Fruit fly (Drosophila melanogaster) whole organism, embryonic: ENCODE data around the gene Dhc62B.

Experiments
- C15 ChIP-seq: fragments of 200-800 bp; sonication (Bioruptor generic); IDR thresholded peaks from 3 replicates; pipeline ENCODE4 v1.3.6; 2022; ENCODE audit warnings: missing biosample characterization, missing genetic modification characterization
- CG11085 ChIP-seq: fragments of 200-800 bp; sonication (Bioruptor generic); IDR thresholded peaks from 2 replicates; pipeline ENCODE4 v1.3.6; 2022; ENCODE audit warnings: missing biosample characterization, missing genetic modification characterization
- CG11247 ChIP-seq: fragments of 200-800 bp; sonication (Bioruptor generic); IDR thresholded peaks from 2 replicates; pipeline ENCODE4 v1.3.6; 2022; ENCODE audit warnings: missing biosample characterization, missing genetic modification characterization
- CG11696 ChIP-seq: fragments of 200-800 bp; sonication (Bioruptor generic); IDR thresholded peaks from 2 replicates; pipeline ENCODE4 v1.3.6; 2022; ENCODE audit warnings: missing biosample characterization, missing genetic modification characterization
- CG12236 ChIP-seq: fragments of 200-800 bp; sonication (Bioruptor generic); optimal IDR thresholded peaks from 2 replicates; lab custom pipeline; 2016; ENCODE audit warnings: missing biosample characterization, missing genetic modification characterization
- CG12769 ChIP-seq: fragments of 200-800 bp; sonication (Bioruptor generic); optimal IDR thresholded peaks from 2 replicates; lab custom pipeline; 2019; ENCODE audit warnings: missing biosample characterization, mild to moderate bottlenecking, missing genetic modification characterization, moderate library complexity
- CG17568 ChIP-seq: fragments of 200-800 bp; sonication (Bioruptor generic); optimal IDR thresholded peaks from 2 replicates; lab custom pipeline; 2018; ENCODE audit warnings: missing biosample characterization, mild to moderate bottlenecking, missing genetic modification characterization, moderate library complexity
- CG17612 ChIP-seq: fragments of 200-800 bp; sonication (Bioruptor generic); IDR thresholded peaks from 2 replicates; pipeline ENCODE4 v1.3.6; 2022; ENCODE audit warnings: missing biosample characterization, missing genetic modification characterization
- CG18011 ChIP-seq: fragments of 200-800 bp; sonication (Bioruptor generic); optimal IDR thresholded peaks from 2 replicates; lab custom pipeline; 2017; ENCODE audit warnings: missing biosample characterization, missing genetic modification characterization, mild to moderate bottlenecking, moderate library complexity, missing genotype
- CG2120 ChIP-seq: fragments of 200-800 bp; sonication (Bioruptor generic); optimal IDR thresholded peaks from 3 replicates; lab custom pipeline; 2016; ENCODE audit warnings: missing biosample characterization, missing genetic modification characterization
- CG2875 ChIP-seq: fragments of 200-800 bp; sonication (Bioruptor generic); optimal IDR thresholded peaks from 2 replicates; lab custom pipeline; 2017; ENCODE audit warnings: missing biosample characterization, mild to moderate bottlenecking, missing genetic modification characterization, missing genetic modification reagents
- CG30431 ChIP-seq: fragments of 200-800 bp; sonication (Bioruptor generic); optimal IDR thresholded peaks from 2 replicates; lab custom pipeline; 2017; ENCODE audit warnings: missing biosample characterization, missing genetic modification characterization
- CG33213 ChIP-seq: fragments of 200-800 bp; sonication (Bioruptor generic); optimal IDR thresholded peaks from 3 replicates; lab custom pipeline; 2016; ENCODE audit warnings: missing biosample characterization, missing genetic modification characterization
- CG4854 ChIP-seq: fragments of 200-800 bp; sonication (Bioruptor generic); optimal IDR thresholded peaks from 2 replicates; lab custom pipeline; 2016; ENCODE audit warnings: missing biosample characterization, missing genetic modification characterization, inconsistent platforms
- CG6254 ChIP-seq: fragments of 200-800 bp; sonication (Bioruptor generic); optimal IDR thresholded peaks from 3 replicates; lab custom pipeline; 2017; ENCODE audit warnings: mild to moderate bottlenecking, missing biosample characterization, missing genetic modification reagents, missing genetic modification characterization
- CG6689 ChIP-seq: fragments of 200-800 bp; sonication (Bioruptor generic); IDR thresholded peaks from 2 replicates; pipeline ENCODE4 v1.3.6; 2022; ENCODE audit warnings: missing biosample characterization, missing genetic modification characterization
- CG7786 ChIP-seq: fragments of 200-800 bp; sonication (Bioruptor generic); optimal IDR thresholded peaks from 2 replicates; lab custom pipeline; 2016; ENCODE audit warnings: missing biosample characterization, missing genetic modification characterization
- CG9437 ChIP-seq: fragments of 200-800 bp; sonication (Bioruptor generic); optimal IDR thresholded peaks from 2 replicates; lab custom pipeline; 2018; ENCODE audit warnings: missing biosample characterization, mild to moderate bottlenecking, missing genetic modification characterization
- CHES-1-like ChIP-seq: fragments of 200-800 bp; sonication (Bioruptor generic); optimal IDR thresholded peaks from 2 replicates; lab custom pipeline; 2016; ENCODE audit warnings: missing biosample characterization, missing genetic modification characterization
- Dip3 ChIP-seq: fragments of 200-800 bp; sonication (Bioruptor generic); optimal IDR thresholded peaks from 3 replicates; lab custom pipeline; 2016; ENCODE audit warnings: missing biosample characterization, missing genetic modification characterization
- E2f1 ChIP-seq: fragments of 200-800 bp; sonication (Bioruptor generic); IDR thresholded peaks from 2 replicates; pipeline ENCODE4 v1.3.6; 2022; ENCODE audit warnings: missing biosample characterization, missing genetic modification characterization
- H15 ChIP-seq: fragments of 200-800 bp; sonication (Bioruptor generic); IDR thresholded peaks from 3 replicates; pipeline ENCODE4 v1.3.6; 2022; ENCODE audit warnings: missing biosample characterization, missing genetic modification characterization
- HLH54F ChIP-seq: fragments of 200-800 bp; sonication (Bioruptor generic); optimal IDR thresholded peaks from 3 replicates; lab custom pipeline; 2016; ENCODE audit warnings: missing biosample characterization, missing genetic modification characterization
- HmgD ChIP-seq: fragments of 200-800 bp; sonication (Bioruptor generic); optimal IDR thresholded peaks from 3 replicates; lab custom pipeline; 2016; ENCODE audit warnings: missing biosample characterization, missing genetic modification characterization
- Hmr ChIP-seq: fragments of 200-800 bp; sonication (Bioruptor generic); optimal IDR thresholded peaks from 3 replicates; lab custom pipeline; 2017; ENCODE audit warnings: mild to moderate bottlenecking, missing biosample characterization, missing genetic modification reagents, missing genetic modification characterization
- Jarid2 ChIP-seq: fragments of 200-800 bp; sonication (Bioruptor generic); optimal IDR thresholded peaks from 3 replicates; lab custom pipeline; 2017; ENCODE audit warnings: mild to moderate bottlenecking, missing biosample characterization, missing genetic modification reagents, missing genetic modification characterization
- Kr ChIP-seq: fragments of 200-800 bp; sonication (Bioruptor generic); optimal IDR thresholded peaks from 2 replicates; lab custom pipeline; 2017; ENCODE audit warnings: missing biosample characterization, mild to moderate bottlenecking, missing genetic modification characterization
- NfI ChIP-seq: fragments of 200-800 bp; sonication (Bioruptor generic); optimal IDR thresholded peaks from 3 replicates; lab custom pipeline; 2018; ENCODE audit warnings: missing biosample characterization, mild to moderate bottlenecking, missing genetic modification characterization, moderate library complexity
- Opbp ChIP-seq: fragments of 200-800 bp; sonication (Bioruptor generic); IDR thresholded peaks from 3 replicates; pipeline ENCODE4 v1.3.6; 2022; ENCODE audit warnings: missing biosample characterization, missing genetic modification characterization; ENCODE audit not compliant: partially characterized antibody
- Rx ChIP-seq: fragments of 200-800 bp; sonication (Bioruptor generic); IDR thresholded peaks from 2 replicates; pipeline ENCODE4 v1.3.6; 2022; ENCODE audit warnings: missing biosample characterization, missing genetic modification characterization
- Stat92E ChIP-seq, 3 experiments: fragments of >200 bp in 2 of 3; fragments of 200-800 bp in 1 of 3; sonication (Bioruptor generic) in 1 of 3; optimal IDR thresholded peaks; 2 replicates each; lab custom pipeline; 2017 to 2019; ENCODE audit warnings: missing biosample characterization in 3 of 3, missing genetic modification characterization in 3 of 3, mild to moderate bottlenecking in 1 of 3, moderate library complexity in 1 of 3
- ab ChIP-seq: fragments of 200-800 bp; sonication (Bioruptor generic); optimal IDR thresholded peaks from 2 replicates; lab custom pipeline; 2016; ENCODE audit warnings: missing biosample characterization, missing genetic modification characterization
- al ChIP-seq: fragments of 200-800 bp; sonication (Bioruptor generic); IDR thresholded peaks from 2 replicates; pipeline ENCODE4 v1.3.6; 2022; ENCODE audit warnings: missing biosample characterization, missing genetic modification characterization
- cato ChIP-seq: fragments of 200-800 bp; sonication (Bioruptor generic); optimal IDR thresholded peaks from 2 replicates; lab custom pipeline; 2016; ENCODE audit warnings: missing biosample characterization, missing genetic modification characterization, borderline replicate concordance
- cg ChIP-seq: fragments of 200-800 bp; sonication (Bioruptor generic); optimal IDR thresholded peaks from 3 replicates; lab custom pipeline; 2019; ENCODE audit warnings: missing biosample characterization, mild to moderate bottlenecking, missing genetic modification characterization, moderate library complexity
- chm ChIP-seq: fragments of 200-800 bp; sonication (Bioruptor generic); IDR thresholded peaks from 2 replicates; pipeline ENCODE4 v1.3.6; 2022; ENCODE audit warnings: missing biosample characterization, missing genetic modification characterization
- dimm ChIP-seq: fragments of 200-800 bp; sonication (Bioruptor generic); IDR thresholded peaks from 2 replicates; pipeline ENCODE4 v1.3.6; 2022; ENCODE audit warnings: missing biosample characterization, missing genetic modification characterization
- emc ChIP-seq: fragments of 200-800 bp; sonication (Bioruptor generic); optimal IDR thresholded peaks from 2 replicates; lab custom pipeline; 2016; ENCODE audit warnings: missing biosample characterization, missing genetic modification characterization
- eyg ChIP-seq: fragments of 200-800 bp; sonication (Bioruptor generic); optimal IDR thresholded peaks from 3 replicates; lab custom pipeline; 2016; ENCODE audit warnings: missing biosample characterization, missing genetic modification characterization
- ftz-f1 ChIP-seq: fragments of 200-800 bp; sonication (Bioruptor generic); optimal IDR thresholded peaks from 2 replicates; lab custom pipeline; 2016; ENCODE audit warnings: missing biosample characterization, missing genetic modification characterization
- fu2 ChIP-seq: fragments of 200-800 bp; sonication (Bioruptor generic); optimal IDR thresholded peaks from 2 replicates; lab custom pipeline; 2016; ENCODE audit warnings: missing biosample characterization, missing genetic modification characterization
- phol ChIP-seq: fragments of 200-800 bp; sonication (Bioruptor generic); optimal IDR thresholded peaks from 3 replicates; lab custom pipeline; 2018; ENCODE audit warnings: missing biosample characterization, mild to moderate bottlenecking, missing genetic modification characterization, moderate library complexity
- pnt ChIP-seq: fragments of 200-800 bp; sonication (Bioruptor generic); optimal IDR thresholded peaks from 3 replicates; lab custom pipeline; 2016; ENCODE audit warnings: missing biosample characterization, missing genetic modification characterization
- ro ChIP-seq: fragments of 200-800 bp; sonication (Bioruptor generic); IDR thresholded peaks from 2 replicates; pipeline ENCODE4 v1.3.6; 2022; ENCODE audit warnings: missing biosample characterization, missing genetic modification characterization
- run ChIP-seq: fragments of 200-800 bp; sonication (Bioruptor generic); optimal IDR thresholded peaks from 3 replicates; lab custom pipeline; 2018; ENCODE audit warnings: missing biosample characterization, mild to moderate bottlenecking, missing genetic modification characterization
- schlank ChIP-seq: fragments of 200-800 bp; sonication (Bioruptor generic); optimal IDR thresholded peaks from 2 replicates; lab custom pipeline; 2018; ENCODE audit warnings: missing biosample characterization, mild to moderate bottlenecking, missing genetic modification characterization
- sd ChIP-seq: fragments of 200-800 bp; sonication (Bioruptor generic); optimal IDR thresholded peaks from 3 replicates; lab custom pipeline; 2018; ENCODE audit warnings: missing biosample characterization, mild to moderate bottlenecking, missing genetic modification characterization, moderate library complexity
- stc ChIP-seq: fragments of 200-800 bp; sonication (Bioruptor generic); IDR thresholded peaks from 2 replicates; pipeline ENCODE4 v1.3.6; 2022; ENCODE audit warnings: missing biosample characterization, missing genetic modification characterization
- toy ChIP-seq: fragments of 200-800 bp; sonication (Bioruptor generic); IDR thresholded peaks from 2 replicates; pipeline ENCODE4 v1.3.6; 2022; ENCODE audit warnings: missing biosample characterization, missing genetic modification characterization
- wor ChIP-seq: fragments of 200-800 bp; sonication (Bioruptor generic); IDR thresholded peaks from 2 replicates; pipeline ENCODE4 v1.3.6; 2022; ENCODE audit warnings: missing biosample characterization, missing genetic modification characterization
- z ChIP-seq: fragments of 200-800 bp; sonication (Bioruptor generic); IDR thresholded peaks from 3 replicates; pipeline ENCODE4 v1.3.6; 2022; ENCODE audit warnings: missing biosample characterization, missing genetic modification characterization
- zen ChIP-seq: fragments of 200-800 bp; sonication (Bioruptor generic); optimal IDR thresholded peaks from 3 replicates; lab custom pipeline; 2018; ENCODE audit warnings: missing biosample characterization, mild to moderate bottlenecking, missing genetic modification characterization, moderate library complexity

The Dhc62B gene

dm6 chr3L:1816614-1817013 lies 45.1 kb upstream of the Dhc62B start (continued):
- TF ChIP-seq CG9437 (GFP tag; lab: Kevin White, UChicago), result no peak
- TF ChIP-seq dimm (GFP tag; lab: Robert Waterston, UW), result no peak
- TF ChIP-seq schlank (tag; lab: Kevin White, UChicago), result no peak
- TF ChIP-seq eyg (GFP tag; lab: Kevin White, UChicago), result no peak
- TF ChIP-seq Opbp (GFP tag; lab: Robert Waterston, UW), result no peak
- no peak for TF ChIP-seq emc
- no peak for TF ChIP-seq H15
- no peak for TF ChIP-seq cg (GFP tag; lab: Kevin White, UChicago)
- TF ChIP-seq CG11247 (GFP tag; lab: Robert Waterston, UW), result no peak
- TF ChIP-seq CG17568 (GFP tag; lab: Kevin White, UChicago), result no peak
- TF ChIP-seq sd (tag; lab: Kevin White, UChicago), result peak; percentile 16
- TF ChIP-seq wor (GFP tag; lab: Robert Waterston, UW), result no peak
- TF ChIP-seq ro (GFP tag; lab: Robert Waterston, UW), result no peak
- TF ChIP-seq Stat92E (GFP tag; optimal IDR thresholded peaks at IDR 0.05; lab: Kevin White, UChicago), result no peak
- TF ChIP-seq CG12236 (GFP tag; lab: Kevin White, UChicago), result no peak
- TF ChIP-seq run (tag; lab: Kevin White, UChicago), result no peak
- no peak for TF ChIP-seq E2f1 (GFP tag; lab: Robert Waterston, UW)
- no peak for TF ChIP-seq Hmr (GFP tag; lab: Kevin White, UChicago)
- no peak for TF ChIP-seq stc (GFP tag; lab: Robert Waterston, UW)
- no peak for TF ChIP-seq CG7786 (GFP tag; lab: Kevin White, UChicago)
- TF ChIP-seq Rx, result no peak
- TF ChIP-seq z (GFP tag; lab: Robert Waterston, UW), result 0 out of 3 replicates have a peak, but pooled peaks have one; percentile 12
- TF ChIP-seq pnt (GFP tag; lab: Kevin White, UChicago), result no peak
- TF ChIP-seq CG6689 (GFP tag; lab: Robert Waterston, UW), result no peak
- no peak for TF ChIP-seq ab (GFP tag; lab: Kevin White, UChicago)
- TF ChIP-seq NfI, result no peak
- TF ChIP-seq toy, result no peak
- TF ChIP-seq CG30431 (GFP tag; lab: Kevin White, UChicago), result no peak
- no peak for TF ChIP-seq ftz-f1 (GFP tag; lab: Kevin White, UChicago)
- TF ChIP-seq C15 (GFP tag; lab: Robert Waterston, UW), result no peak

dm6 chr3L:1810288-1810687 lies 38.7 kb upstream of the Dhc62B start, which contains the start of gene GV1:
TSS of gene GV1 (plus strand) at chr3L:1810588.
- TF ChIP-seq Kr (GFP tag; lab: Kevin White, UChicago), result no peak
- TF ChIP-seq HLH54F (GFP tag; lab: Kevin White, UChicago), result no peak
- 0 out of 2 replicates have a peak, but pooled peaks have one; percentile 17 for TF ChIP-seq chm (GFP tag; lab: Robert Waterston, UW)
- no peak for TF ChIP-seq CG2120 (GFP tag; lab: Kevin White, UChicago)
- TF ChIP-seq fu2 (GFP tag; lab: Kevin White, UChicago), result no peak
- TF ChIP-seq CG33213, result no peak
- TF ChIP-seq CG2875 (GFP tag; lab: Kevin White, UChicago), result no peak
- TF ChIP-seq CG11696 (GFP tag; lab: Robert Waterston, UW), result no peak
- TF ChIP-seq CG11085 (GFP tag; lab: Robert Waterston, UW), result no peak
- TF ChIP-seq phol (tag; lab: Kevin White, UChicago), result no peak
- TF ChIP-seq al, result no peak
- TF ChIP-seq Hmr (GFP tag; lab: Kevin White, UChicago), result no peak
- no peak for TF ChIP-seq CG18011 (GFP tag; lab: Kevin White, UChicago)
- TF ChIP-seq CG4854 (GFP tag; lab: Kevin White, UChicago), result no peak
- no peak for TF ChIP-seq CG17612 (GFP tag; lab: Robert Waterston, UW)
- TF ChIP-seq Dip3, result no peak
- peak; percentile 66 for TF ChIP-seq CG12769 (tag; lab: Kevin White, UChicago)
- no peak for TF ChIP-seq cato (GFP tag; lab: Kevin White, UChicago)
- no peak for TF ChIP-seq CHES-1-like (GFP tag; lab: Kevin White, UChicago)
- TF ChIP-seq HmgD (GFP tag; lab: Kevin White, UChicago), result no peak
- TF ChIP-seq zen (tag; lab: Kevin White, UChicago), result no peak
- no peak for TF ChIP-seq Jarid2 (GFP tag; lab: Kevin White, UChicago)
- no peak for TF ChIP-seq CG6254 (GFP tag; lab: Kevin White, UChicago)
